Comparison of ENCODE assay signal across 4 fruit fly cellular contexts in the genomic region with DNA sequence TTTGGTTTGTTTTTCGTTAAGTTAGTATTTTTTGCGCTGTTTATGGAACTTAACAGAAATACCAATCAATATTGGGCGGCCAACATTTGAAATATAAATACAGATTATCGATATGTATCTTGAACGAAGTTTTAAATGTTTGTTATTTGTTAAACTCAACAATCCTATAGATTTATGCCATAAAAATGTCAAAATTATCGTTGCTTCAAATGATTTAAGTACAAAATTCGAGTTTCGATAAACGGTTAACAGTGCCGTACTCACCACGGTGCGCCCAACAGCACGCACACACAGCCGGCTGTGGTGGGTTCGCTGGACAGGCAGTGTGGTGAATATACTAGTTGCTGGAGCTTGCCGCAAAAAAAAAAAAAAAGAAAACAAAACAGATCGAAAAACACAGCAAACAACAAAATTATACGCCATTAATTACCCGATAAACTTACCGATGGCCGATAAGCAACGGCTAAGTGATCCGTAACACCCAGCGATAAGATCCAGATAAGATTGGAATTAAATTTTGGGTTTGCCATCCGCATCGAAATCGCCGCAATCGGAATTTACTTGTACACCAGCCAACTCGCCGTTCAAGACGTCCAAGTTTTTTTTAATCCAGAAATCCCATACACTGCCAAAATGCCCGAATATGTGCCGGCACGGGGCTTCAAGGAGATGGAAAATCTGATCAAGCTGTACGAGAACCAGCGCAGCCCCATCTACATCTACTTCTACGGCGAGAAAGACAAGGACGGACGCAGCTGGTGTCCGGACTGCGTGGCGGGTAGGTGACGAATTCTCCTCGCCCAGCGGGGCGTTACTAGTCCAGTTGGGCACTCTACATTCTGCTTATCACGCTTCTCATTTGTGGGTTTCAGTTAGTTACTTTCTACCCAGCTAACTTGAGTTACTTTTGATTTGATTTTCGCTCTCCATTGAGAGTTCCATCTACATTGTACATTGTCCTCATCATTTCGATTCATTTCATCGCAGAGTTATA.
TF ChIP-seq lines count a peak whose summit lies in the region.

TSS of gene CG3939 (plus strand) at position 138 of the 994 bp plus-strand sequence.

- peak; percentile 1 for TF ChIP-seq CTCF in whole organism, embryonic (GFP tag; optimal IDR thresholded peaks at IDR 0.05; lab: Kevin White, UChicago)

TF ChIP-seq in whole organism, embryonic, 481 proteins besides CTCF, POLR2A, EP300 and RAD21 (continues in another document):
- TF ChIP-seq CG6175 (GFP tag; IDR thresholded peaks at IDR 0.05; lab: Robert Waterston, UW) = no peak
- no peak for TF ChIP-seq CG7357 (GFP tag; IDR thresholded peaks at IDR 0.05; lab: Robert Waterston, UW)
- TF ChIP-seq Atf3 (GFP tag; optimal IDR thresholded peaks at IDR 0.05; lab: Kevin White, UChicago) = no peak
- no peak for TF ChIP-seq Usf (GFP tag; optimal IDR thresholded peaks at IDR 0.05; lab: Kevin White, UChicago)
- no peak for TF ChIP-seq sug (tag; optimal IDR thresholded peaks at IDR 0.05; lab: Kevin White, UChicago)
- no peak for TF ChIP-seq hb (GFP tag; IDR thresholded peaks at IDR 0.05; lab: Robert Waterston, UW; ENCODE audit: partially characterized antibody)
- TF ChIP-seq E2f2 (GFP tag; IDR thresholded peaks at IDR 0.05; lab: Robert Waterston, UW) = peak; percentile 76
- no peak for TF ChIP-seq otp (GFP tag; IDR thresholded peaks at IDR 0.05; lab: Robert Waterston, UW)
- peak; percentile 11 for TF ChIP-seq CG8290 (GFP tag; optimal IDR thresholded peaks at IDR 0.05; lab: Kevin White, UChicago)
- no peak for TF ChIP-seq CG8290 (tag; optimal IDR thresholded peaks at IDR 0.05; lab: Kevin White, UChicago)
- TF ChIP-seq CG17802 (tag; optimal IDR thresholded peaks at IDR 0.05; lab: Kevin White, UChicago) = no peak
- TF ChIP-seq ERR (GFP tag; optimal IDR thresholded peaks at IDR 0.05; lab: Kevin White, UChicago) = no peak
- TF ChIP-seq slou (GFP tag; optimal IDR thresholded peaks at IDR 0.05; lab: Kevin White, UChicago) = no peak
- TF ChIP-seq tin (GFP tag; optimal IDR thresholded peaks at IDR 0.05; lab: Kevin White, UChicago) = no peak
- TF ChIP-seq Tbp (GFP tag; optimal IDR thresholded peaks at IDR 0.05; lab: Kevin White, UChicago) = no peak
- no peak for TF ChIP-seq z (GFP tag; IDR thresholded peaks at IDR 0.05; lab: Robert Waterston, UW)
- no peak for TF ChIP-seq CG3065 (GFP tag; optimal IDR thresholded peaks at IDR 0.05; lab: Kevin White, UChicago)
- TF ChIP-seq CG17359 (tag; optimal IDR thresholded peaks at IDR 0.05; lab: Kevin White, UChicago) = peak; percentile 56
- no peak for TF ChIP-seq Dip2 (GFP tag; IDR thresholded peaks at IDR 0.05; lab: Robert Waterston, UW)
- TF ChIP-seq fd64A (GFP tag; optimal IDR thresholded peaks at IDR 0.05; lab: Kevin White, UChicago) = no peak
- TF ChIP-seq Abd-B (GFP tag; optimal IDR thresholded peaks at IDR 0.05; lab: Kevin White, UChicago) = no peak

TF ChIP-seq in whole organism, prepupa, 60 proteins besides CTCF, POLR2A, EP300 and RAD21 (continues in another document):
- TF ChIP-seq CG15336 (GFP tag; IDR thresholded peaks at IDR 0.05; lab: Robert Waterston, UW) = peak; percentile 58
- TF ChIP-seq Eip93F (GFP tag; optimal IDR thresholded peaks at IDR 0.05; lab: Kevin White, UChicago) = no peak
- TF ChIP-seq CG6163 (GFP tag; IDR thresholded peaks at IDR 0.05; lab: Robert Waterston, UW) = peak; percentile 59; the same call in 2 of the 3 replicates
- TF ChIP-seq eg (GFP tag; IDR thresholded peaks at IDR 0.05; lab: Robert Waterston, UW) = peak; percentile 63; the same call in 2 of the 3 replicates
- TF ChIP-seq esn (GFP tag; optimal IDR thresholded peaks at IDR 0.05; lab: Kevin White, UChicago) = no peak
- no peak for TF ChIP-seq CG16779 (tag; optimal IDR thresholded peaks at IDR 0.05; lab: Kevin White, UChicago)
- no peak for TF ChIP-seq Hr39 (GFP tag; optimal IDR thresholded peaks at IDR 0.05; lab: Kevin White, UChicago)
- TF ChIP-seq CG8319 (GFP tag; optimal IDR thresholded peaks at IDR 0.05; lab: Kevin White, UChicago) = no peak
- no peak for TF ChIP-seq CG4318 (GFP tag; optimal IDR thresholded peaks at IDR 0.05; lab: Kevin White, UChicago)
- no peak for TF ChIP-seq CG10631 (GFP tag; optimal IDR thresholded peaks at IDR 0.05; lab: Kevin White, UChicago)
- TF ChIP-seq Lpt (GFP tag; optimal IDR thresholded peaks at IDR 0.05; lab: Kevin White, UChicago) = peak; percentile 7
- peak; percentile 40 for TF ChIP-seq CG6808 (GFP tag; optimal IDR thresholded peaks at IDR 0.05; lab: Kevin White, UChicago)
- no peak for TF ChIP-seq Eip75B (GFP tag; optimal IDR thresholded peaks at IDR 0.05; lab: Kevin White, UChicago)
- peak; percentile 54 for TF ChIP-seq Eip78C (GFP tag; lab: Kevin White, UChicago)
- TF ChIP-seq topi (GFP tag; optimal IDR thresholded peaks at IDR 0.05; lab: Kevin White, UChicago) = no peak
- TF ChIP-seq Sox102F (GFP tag; optimal IDR thresholded peaks at IDR 0.05; lab: Kevin White, UChicago) = no peak
- TF ChIP-seq Blimp-1 (GFP tag; optimal IDR thresholded peaks at IDR 0.05; lab: Kevin White, UChicago) = no peak
- no peak for TF ChIP-seq CG8632 (GFP tag; optimal IDR thresholded peaks at IDR 0.05; lab: Kevin White, UChicago)
- no peak for TF ChIP-seq Ets96B (tag; optimal IDR thresholded peaks at IDR 0.05; lab: Kevin White, UChicago)
- no peak for TF ChIP-seq CG10669 (GFP tag; optimal IDR thresholded peaks at IDR 0.05; lab: Kevin White, UChicago)
- no peak for TF ChIP-seq Gug (GFP tag; IDR thresholded peaks at IDR 0.05; lab: Robert Waterston, UW)

TF ChIP-seq in whole organism, pupa, 21 proteins besides CTCF, POLR2A, EP300 and RAD21:
- TF ChIP-seq CG14655 (GFP tag; optimal IDR thresholded peaks at IDR 0.05; lab: Kevin White, UChicago) (peak; percentile 7), CG8159 (tag; optimal IDR thresholded peaks at IDR 0.05; lab: Kevin White, UChicago) (peak; percentile 21), CG13204 (GFP tag; optimal IDR thresholded peaks at IDR 0.05; lab: Kevin White, UChicago) (peak; percentile 16), CG32121 (GFP tag; IDR thresholded peaks at IDR 0.05; lab: Robert Waterston, UW) (no peak), Pif1B (GFP tag; optimal IDR thresholded peaks at IDR 0.05; lab: Kevin White, UChicago) (peak; percentile 8), CG34367 (tag; optimal IDR thresholded peaks at IDR 0.05; lab: Kevin White, UChicago) (peak; percentile 30), CG15710 (tag; optimal IDR thresholded peaks at IDR 0.05; lab: Kevin White, UChicago) (peak; percentile 0), Pif1A (GFP tag; optimal IDR thresholded peaks at IDR 0.05; lab: Kevin White, UChicago) (peak; percentile 25), fd96Ca (GFP tag; IDR thresholded peaks at IDR 0.05; lab: Robert Waterston, UW) (0 out of 3 replicates have a peak, but pooled peaks have one; percentile 46), D1 (tag; optimal IDR thresholded peaks at IDR 0.05; lab: Kevin White, UChicago) (no peak), Ets98B (GFP tag; IDR thresholded peaks at IDR 0.05; lab: Robert Waterston, UW) (0 out of 2 replicates have a peak, but pooled peaks have one; percentile 13), EcR (GFP tag; optimal IDR thresholded peaks at IDR 0.05; lab: Kevin White, UChicago) (no peak), CG4496 (GFP tag; IDR thresholded peaks at IDR 0.05; lab: Robert Waterston, UW) (peak; percentile 69), CG17806 (tag; optimal IDR thresholded peaks at IDR 0.05; lab: Kevin White, UChicago) (no peak), CG9948 (tag; optimal IDR thresholded peaks at IDR 0.05; lab: Kevin White, UChicago) (no peak), CG10348 (GFP tag; IDR thresholded peaks at IDR 0.05; lab: Robert Waterston, UW) (no peak), rn (GFP tag; IDR thresholded peaks at IDR 0.05; lab: Robert Waterston, UW) (no peak), CG12605 (GFP tag; IDR thresholded peaks at IDR 0.05; lab: Robert Waterston, UW) (peak; percentile 81), CG8301 (tag; optimal IDR thresholded peaks at IDR 0.05; lab: Kevin White, UChicago) (no peak), Snoo (tag; optimal IDR thresholded peaks at IDR 0.05; lab: Kevin White, UChicago) (no peak), gl (tag; optimal IDR thresholded peaks at IDR 0.05; lab: Kevin White, UChicago) (peak; percentile 55)

TF ChIP-seq in whole organism, wandering third instar larva, 38 proteins besides CTCF, POLR2A, EP300 and RAD21:
- TF ChIP-seq fru (GFP tag; optimal IDR thresholded peaks at IDR 0.05; lab: Kevin White, UChicago) (no peak), Hnf4 (GFP tag; optimal IDR thresholded peaks at IDR 0.05; lab: Kevin White, UChicago) (no peak), psq (GFP tag; optimal IDR thresholded peaks at IDR 0.05; lab: Kevin White, UChicago) (no peak), Sp1 (GFP tag; optimal IDR thresholded peaks at IDR 0.05; lab: Kevin White, UChicago) (peak; percentile 12), Myc (optimal IDR thresholded peaks at IDR 0.05; lab: Kevin White, UChicago) (peak; percentile 52)

Comparison
In these comparisons a context has a peak if more than half of its experiments do, and no peak if none do; other contexts are left out.
1. Of the 7 proteins assayed by ChIP-seq in both whole organism, embryonic and whole organism, prepupa: peak only in whole organism, embryonic: none; only in whole organism, prepupa: Lpt; in both: none; in neither: 6.